Fruit fly (Drosophila melanogaster): Measurements from ENCODE around the gene ndl.

The ndl gene

dm6 chr3L:6612637-6613036, 9.5 kb upstream of the ndl start (continued):
- no peak for TF ChIP-seq CG6175 (GFP tag; IDR thresholded peaks at IDR 0.05)
- no peak for TF ChIP-seq dan (GFP tag; IDR thresholded peaks at IDR 0.05)
- peak; percentile 37 for TF ChIP-seq CG1603 (tag; optimal IDR thresholded peaks at IDR 0.05)
- no peak for TF ChIP-seq kah (GFP tag; optimal IDR thresholded peaks at IDR 0.05)
- no peak for TF ChIP-seq CG3838 (GFP tag; optimal IDR thresholded peaks at IDR 0.05)
- no peak for TF ChIP-seq CG10959 (GFP tag; IDR thresholded peaks at IDR 0.05)
- peak; percentile 24 for TF ChIP-seq Sox102F (GFP tag; optimal IDR thresholded peaks at IDR 0.05)
- TF ChIP-seq Ravus (GFP tag; IDR thresholded peaks at IDR 0.05), result no peak
- no peak for TF ChIP-seq CG1832 (GFP tag; optimal IDR thresholded peaks at IDR 0.05)
- TF ChIP-seq fu2 (GFP tag; optimal IDR thresholded peaks at IDR 0.05), result no peak
- TF ChIP-seq cg (GFP tag; optimal IDR thresholded peaks at IDR 0.05), result no peak
- TF ChIP-seq caup (GFP tag; optimal IDR thresholded peaks at IDR 0.05; ENCODE audit: severe bottlenecking), result peak; percentile 48
- no peak for TF ChIP-seq pan (optimal IDR thresholded peaks at IDR 0.05)
- peak in 1 of 2 experiments; percentile 55 for TF ChIP-seq pan (GFP tag; optimal IDR thresholded peaks at IDR 0.05 in 1 of 2, IDR thresholded peaks at IDR 0.05 in 1 of 2)
- peak; percentile 45 for TF ChIP-seq nau (GFP tag; optimal IDR thresholded peaks at IDR 0.05)
- TF ChIP-seq Meics (GFP tag; optimal IDR thresholded peaks at IDR 0.05), result peak; percentile 13
- TF ChIP-seq corto (GFP tag; optimal IDR thresholded peaks at IDR 0.05), result no peak
- TF ChIP-seq so (GFP tag; IDR thresholded peaks at IDR 0.05), result peak; percentile 53; the same call in 1 of the 3 replicates
- no peak for TF ChIP-seq grn (GFP tag; optimal IDR thresholded peaks at IDR 0.05)
- peak; percentile 69 for TF ChIP-seq lab (GFP tag; optimal IDR thresholded peaks at IDR 0.05)
- peak; percentile 48 for TF ChIP-seq Vsx1 (GFP tag; optimal IDR thresholded peaks at IDR 0.05)
- peak; percentile 44 for TF ChIP-seq Hmr (GFP tag; optimal IDR thresholded peaks at IDR 0.05)
- peak; percentile 18 for TF ChIP-seq CG12769 (tag; optimal IDR thresholded peaks at IDR 0.05)
- TF ChIP-seq Fer3 (tag; optimal IDR thresholded peaks at IDR 0.05), result peak; percentile 18
- no peak for TF ChIP-seq CG7357 (GFP tag; IDR thresholded peaks at IDR 0.05)
- TF ChIP-seq CG12155 (GFP tag; optimal IDR thresholded peaks at IDR 0.05), result no peak
- 0 out of 3 replicates have a peak, but pooled peaks have one; percentile 42 for TF ChIP-seq CG2889 (GFP tag; IDR thresholded peaks at IDR 0.05)
- no peak for TF ChIP-seq Spps (tag; optimal IDR thresholded peaks at IDR 0.05)
- 0 out of 2 replicates have a peak, but pooled peaks have one; percentile 7 for TF ChIP-seq Nf-YA (GFP tag; IDR thresholded peaks at IDR 0.05)
- TF ChIP-seq mirr (GFP tag; optimal IDR thresholded peaks at IDR 0.05), result peak; percentile 32
- TF ChIP-seq Side (GFP tag; optimal IDR thresholded peaks at IDR 0.05), result peak; percentile 14
- TF ChIP-seq ase (GFP tag; IDR thresholded peaks at IDR 0.05), result 0 out of 3 replicates have a peak, but pooled peaks have one; percentile 29
- TF ChIP-seq pzg (GFP tag; optimal IDR thresholded peaks at IDR 0.05), result no peak
- peak; percentile 46 for TF ChIP-seq MTF-1 (GFP tag; optimal IDR thresholded peaks at IDR 0.05; ENCODE audit: borderline replicate concordance)
- TF ChIP-seq CG15269 (tag; optimal IDR thresholded peaks at IDR 0.05), result peak; percentile 15
- TF ChIP-seq CG18599 (GFP tag; optimal IDR thresholded peaks at IDR 0.05), result peak; percentile 18
- peak; percentile 30 for TF ChIP-seq CG10209 (GFP tag; optimal IDR thresholded peaks at IDR 0.05)
- no peak for TF ChIP-seq salm (tag; optimal IDR thresholded peaks at IDR 0.05)
- peak; percentile 23 for TF ChIP-seq CG15514 (GFP tag; optimal IDR thresholded peaks at IDR 0.05)
- peak; percentile 24 for TF ChIP-seq CG6813 (GFP tag; optimal IDR thresholded peaks at IDR 0.05)
- peak; percentile 33 for TF ChIP-seq odd (GFP tag; optimal IDR thresholded peaks at IDR 0.05)
- TF ChIP-seq Xrp1 (GFP tag; IDR thresholded peaks at IDR 0.05), result peak; percentile 53; the same call in 1 of the 2 replicates
- no peak for TF ChIP-seq Oaz (GFP tag; IDR thresholded peaks at IDR 0.05)
- no peak for TF ChIP-seq CG6765 (GFP tag; optimal IDR thresholded peaks at IDR 0.05)
- no peak for TF ChIP-seq Atf3 (GFP tag; optimal IDR thresholded peaks at IDR 0.05)
- TF ChIP-seq chinmo (GFP tag; IDR thresholded peaks at IDR 0.05; ENCODE audit: partially characterized antibody), result 0 out of 4 replicates have a peak, but pooled peaks have one; percentile 20
- no peak for TF ChIP-seq oc (tag; optimal IDR thresholded peaks at IDR 0.05)
- 0 out of 2 replicates have a peak, but pooled peaks have one; percentile 27 for TF ChIP-seq CG43689 (GFP tag; IDR thresholded peaks at IDR 0.05)
- no peak for TF ChIP-seq CG1024 (GFP tag; IDR thresholded peaks at IDR 0.05)
- TF ChIP-seq Gsc (GFP tag; IDR thresholded peaks at IDR 0.05), result no peak

All from whole organism, embryonic.